Fruit fly (Drosophila melanogaster): ENCODE results near the gene CG18787.

DNA sequence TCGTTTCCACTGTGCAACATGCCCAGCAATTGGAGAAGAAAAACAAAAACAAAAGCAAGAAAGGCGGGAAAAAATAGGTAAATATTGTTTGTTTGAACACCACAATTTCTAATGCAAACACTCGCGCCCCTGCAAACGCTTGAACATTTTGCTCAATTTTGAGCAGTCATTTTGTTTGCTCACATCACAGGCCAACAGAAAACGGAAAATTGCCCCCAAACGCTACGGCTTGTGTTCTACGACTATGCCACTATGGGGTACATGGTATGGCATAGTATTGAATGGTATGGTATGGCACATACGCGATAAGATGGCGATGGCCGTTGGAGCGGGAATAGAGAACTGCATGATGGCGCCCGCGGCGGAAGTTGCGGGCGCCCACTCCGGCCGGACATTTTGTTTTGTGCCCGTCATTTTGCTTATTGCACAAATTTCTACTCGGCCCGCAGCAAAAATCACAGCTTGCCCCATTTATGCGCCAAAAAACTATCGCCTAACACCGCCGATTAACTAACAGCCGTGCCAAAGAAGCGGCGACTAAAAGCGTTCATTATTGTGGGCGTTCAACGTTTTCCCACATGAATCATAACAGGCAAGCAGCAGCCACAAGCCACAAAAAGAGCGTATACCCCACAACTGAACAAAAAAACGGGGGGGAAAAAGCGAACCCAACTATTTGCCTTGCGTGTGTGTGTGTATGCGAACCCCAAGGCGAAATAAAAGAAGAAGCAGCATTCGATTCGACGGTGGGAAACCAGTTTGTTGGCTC is 5.3 kb upstream of the CG18787 start:
- TF ChIP-seq psq (optimal IDR thresholded peaks at IDR 0.05) (no peak), Sin3A (optimal IDR thresholded peaks at IDR 0.05) (no peak), ttk (optimal IDR thresholded peaks at IDR 0.05) (no peak)

All from Kc167 (cell line).